Worm (Caenorhabditis elegans): ENCODE data around the gene sas-5.

Gene sas-5

ce11 chrV:11641298-11641787 lies 30.8 kb downstream of the sas-5 start:
- TF ChIP-seq nfya-1 (tag; optimal IDR thresholded peaks at IDR 0.05; ENCODE audit: borderline replicate concordance, insufficient read depth) = no peak
- no peak for TF ChIP-seq ztf-26 (tag; optimal IDR thresholded peaks at IDR 0.05)
- no peak for TF ChIP-seq dpl-1 (GFP tag; optimal IDR thresholded peaks at IDR 0.05)
- TF ChIP-seq hsf-1 (GFP tag; IDR thresholded peaks at IDR 0.05) = no peak
- no peak for TF ChIP-seq lsy-27 (tag; optimal IDR thresholded peaks at IDR 0.05; ENCODE audit: borderline replicate concordance, insufficient read depth)
- TF ChIP-seq ceh-79 (tag; optimal IDR thresholded peaks at IDR 0.05) = no peak
- no peak for TF ChIP-seq lir-1 (GFP tag; conservative IDR thresholded peaks at IDR 0.05)
- peak; percentile 28; the same call in 1 of the 2 replicates for TF ChIP-seq hmg-1.2 (GFP tag; IDR thresholded peaks at IDR 0.05)
- TF ChIP-seq chd-7 (tag; optimal IDR thresholded peaks at IDR 0.05) = peak; percentile 4
- TF ChIP-seq K12H6.12 (tag; optimal IDR thresholded peaks at IDR 0.05) = peak; percentile 59
- no peak for TF ChIP-seq cebp-1 (GFP tag; IDR thresholded peaks at IDR 0.05)
- peak; percentile 48 for TF ChIP-seq cebp-1 (tag; optimal IDR thresholded peaks at IDR 0.05)
- no peak for TF ChIP-seq snpc-3.4 (tag; optimal IDR thresholded peaks at IDR 0.05)
- TF ChIP-seq egl-44 (GFP tag; IDR thresholded peaks at IDR 0.05) = no peak
- TF ChIP-seq mcd-1 (GFP tag; IDR thresholded peaks at IDR 0.05) = 0 out of 2 replicates have a peak, but pooled peaks have one; percentile 22
- TF ChIP-seq T07F8.4 (tag; optimal IDR thresholded peaks at IDR 0.05) = no peak
- TF ChIP-seq ztf-3 (GFP tag; optimal IDR thresholded peaks at IDR 0.05) = no peak
- TF ChIP-seq nhr-27 (tag; optimal IDR thresholded peaks at IDR 0.05) = no peak
- no peak for TF ChIP-seq gei-17 (GFP tag; optimal IDR thresholded peaks at IDR 0.05)
- no peak for TF ChIP-seq lin-35 (GFP tag; optimal IDR thresholded peaks at IDR 0.05)
- TF ChIP-seq akir-1 (GFP tag; optimal IDR thresholded peaks at IDR 0.05) = no peak
- TF ChIP-seq pha-4 (tag; optimal IDR thresholded peaks at IDR 0.05) = no peak
- peak; percentile 79 for TF ChIP-seq zfh-2 (GFP tag; conservative IDR thresholded peaks at IDR 0.05)

- TF ChIP-seq ZK185.1 (tag; optimal IDR thresholded peaks at IDR 0.05; ENCODE audit: poor library complexity, severe bottlenecking) (peak; percentile 51), D2030.7 (GFP tag; IDR thresholded peaks at IDR 0.05) (peak; percentile 66), madf-6 (GFP tag; IDR thresholded peaks at IDR 0.05) (peak; percentile 57; the same call in 1 of the 2 replicates), efl-1 (GFP tag; optimal IDR thresholded peaks at IDR 0.05) (peak; percentile 75), lsl-1 (GFP tag; optimal IDR thresholded peaks at IDR 0.05) (peak; percentile 40), F33H1.4 (GFP tag; IDR thresholded peaks at IDR 0.05) (peak; percentile 30; the same call in 1 of the 2 replicates), snpc-4 (GFP tag; optimal IDR thresholded peaks at IDR 0.05) (no peak), snpc-4 (tag; optimal IDR thresholded peaks at IDR 0.05) (peak in 2 of 4 experiments; percentile 37 to 58), tbp1 (GFP tag; optimal IDR thresholded peaks at IDR 0.05) (peak; percentile 22), atf-7 (tag; optimal IDR thresholded peaks at IDR 0.05) (no peak), nfya-1 (tag; optimal IDR thresholded peaks at IDR 0.05; ENCODE audit: borderline replicate concordance, insufficient read depth) (no peak), rcor-1 (GFP tag; IDR thresholded peaks at IDR 0.05) (0 out of 2 replicates have a peak, but pooled peaks have one; percentile 26), madf-10 (tag; optimal IDR thresholded peaks at IDR 0.05) (peak; percentile 35), hmg-1.2 (GFP tag; IDR thresholded peaks at IDR 0.05) (peak; percentile 34; the same call in 1 of the 2 replicates), F37B4.10 (GFP tag; IDR thresholded peaks at IDR 0.05) (no peak), him-1 (tag; optimal IDR thresholded peaks at IDR 0.05) (peak; percentile 21), madf-8 (GFP tag; conservative IDR thresholded peaks at IDR 0.05) (peak; percentile 15; the same call in 1 of the 2 replicates), attf-5 (GFP tag; optimal IDR thresholded peaks at IDR 0.05) (peak; percentile 81), mel-28 (tag; optimal IDR thresholded peaks at IDR 0.05; ENCODE audit: borderline replicate concordance) (no peak), F22D6.2 (tag; optimal IDR thresholded peaks at IDR 0.05) (no peak), unc-130 (GFP tag; optimal IDR thresholded peaks at IDR 0.05) (peak; percentile 42), lag-1 (GFP tag; IDR thresholded peaks at IDR 0.05) (no peak), C06A6.2 (GFP tag; conservative IDR thresholded peaks at IDR 0.05) (no peak), dox-1 (GFP tag; IDR thresholded peaks at IDR 0.05) (peak; percentile 82), mxl-1 (tag; optimal IDR thresholded peaks at IDR 0.05) (no peak), lin-26 (GFP tag; IDR thresholded peaks at IDR 0.05) (no peak), Y67H2A.10 (GFP tag; conservative IDR thresholded peaks at IDR 0.05) (0 out of 2 replicates have a peak, but pooled peaks have one; percentile 23)
Observed at ce11 chrV:11644166-11644565, 33.6 kb downstream of the sas-5 start, which contains the start of gene bir-1. Gene bir-1 (plus strand): TSS chrV:11644477.
